Worm (Caenorhabditis elegans): ENCODE results near the gene F09B12.5.

The F09B12.5 gene

ce11 chrX:15083795-15084194 lies 700 bp upstream of the F09B12.5 start, which contains the start of gene H40L08.1 (continued):
- TF ChIP-seq nhr-11 (tag; optimal IDR thresholded peaks at IDR 0.05): no peak
- TF ChIP-seq madf-9 (GFP tag; conservative IDR thresholded peaks at IDR 0.05): no peak
- no peak for TF ChIP-seq Y75B8A.6 (GFP tag; IDR thresholded peaks at IDR 0.05)
- peak; percentile 36 for TF ChIP-seq aha-1 (tag)
- TF ChIP-seq lim-7 (GFP tag; IDR thresholded peaks at IDR 0.05): no peak
- TF ChIP-seq zfp-2 (tag; optimal IDR thresholded peaks at IDR 0.05): no peak
- TF ChIP-seq ztf-11 (tag; optimal IDR thresholded peaks at IDR 0.05): no peak
- TF ChIP-seq ama-1 (optimal IDR thresholded peaks at IDR 0.05): no peak
- no peak for TF ChIP-seq nhr-77 (tag; optimal IDR thresholded peaks at IDR 0.05)
- no peak for TF ChIP-seq php-3 (GFP tag; IDR thresholded peaks at IDR 0.05)
- no peak for TF ChIP-seq ces-1 (GFP tag; optimal IDR thresholded peaks at IDR 0.05)
- TF ChIP-seq gei-8 (GFP tag; optimal IDR thresholded peaks at IDR 0.05): no peak
- no peak for TF ChIP-seq hif-1 (tag; optimal IDR thresholded peaks at IDR 0.05)
- no peak for TF ChIP-seq nhr-111 (GFP tag; optimal IDR thresholded peaks at IDR 0.05)
- TF ChIP-seq rbr-2 (tag; optimal IDR thresholded peaks at IDR 0.05): peak; percentile 3
- TF ChIP-seq daf-8 (GFP tag; IDR thresholded peaks at IDR 0.05): no peak
- no peak for TF ChIP-seq ceh-82 (tag; optimal IDR thresholded peaks at IDR 0.05)
- TF ChIP-seq unc-130 (GFP tag; optimal IDR thresholded peaks at IDR 0.05): no peak
- no peak for TF ChIP-seq zip-2 (tag; optimal IDR thresholded peaks at IDR 0.05)
- no peak for TF ChIP-seq ZK546.5 (tag; optimal IDR thresholded peaks at IDR 0.05)
- no peak for TF ChIP-seq unc-39 (tag; optimal IDR thresholded peaks at IDR 0.05)
- no peak for TF ChIP-seq ceh-44 (GFP tag; IDR thresholded peaks at IDR 0.05)
- TF ChIP-seq lin-39 (tag; optimal IDR thresholded peaks at IDR 0.05): no peak
- TF ChIP-seq vab-7 (GFP tag; IDR thresholded peaks at IDR 0.05): no peak
- no peak for TF ChIP-seq lin-1 (GFP tag; IDR thresholded peaks at IDR 0.05)
- TF ChIP-seq skn-1 (tag; optimal IDR thresholded peaks at IDR 0.05): no peak
- no peak for TF ChIP-seq dmd-8 (GFP tag; IDR thresholded peaks at IDR 0.05)
- no peak for TF ChIP-seq nhr-6 (tag; optimal IDR thresholded peaks at IDR 0.05)
- TF ChIP-seq nhr-42 (GFP tag; IDR thresholded peaks at IDR 0.05): no peak

ce11 chrX:15087752-15088151 lies 3.3 kb downstream of the F09B12.5 start:
- peak; percentile 38 for TF ChIP-seq dmd-6 (GFP tag; IDR thresholded peaks at IDR 0.05)
- TF ChIP-seq hlh-11 (tag; optimal IDR thresholded peaks at IDR 0.05): peak; percentile 39
- TF ChIP-seq ztf-11 (tag; optimal IDR thresholded peaks at IDR 0.05): no peak
- no peak for TF ChIP-seq dpl-1 (GFP tag; optimal IDR thresholded peaks at IDR 0.05)
- TF ChIP-seq nhr-111 (GFP tag; optimal IDR thresholded peaks at IDR 0.05): no peak
- TF ChIP-seq pqm-1 (tag; optimal IDR thresholded peaks at IDR 0.05): peak; percentile 19
- TF ChIP-seq fos-1 (tag; optimal IDR thresholded peaks at IDR 0.05): no peak
- no peak for TF ChIP-seq mes-2 (tag; optimal IDR thresholded peaks at IDR 0.05; ENCODE audit: poor library complexity, severe bottlenecking)
- peak in 1 of 2 experiments; percentile 30 for TF ChIP-seq unc-62 (GFP tag; optimal IDR thresholded peaks at IDR 0.05 in 1 of 2)
- TF ChIP-seq unc-62 (tag; optimal IDR thresholded peaks at IDR 0.05): no peak
- TF ChIP-seq ceh-62 (tag; optimal IDR thresholded peaks at IDR 0.05): no peak
- TF ChIP-seq daf-16 (GFP tag; optimal IDR thresholded peaks at IDR 0.05): no peak
- TF ChIP-seq daf-16 (tag; optimal IDR thresholded peaks at IDR 0.05): peak; percentile 0
- no peak for TF ChIP-seq attf-4 (tag; optimal IDR thresholded peaks at IDR 0.05)
- TF ChIP-seq spr-3 (GFP tag; optimal IDR thresholded peaks at IDR 0.05): no peak

ce11 chrX:15089123-15089522 lies 4.6 kb downstream of the F09B12.5 start, which contains the start of gene flr-4:
flr-4 (plus strand) TSS chrX:15089397.
- TF ChIP-seq ceh-82 (tag; optimal IDR thresholded peaks at IDR 0.05) (no peak), ceh-28 (tag; optimal IDR thresholded peaks at IDR 0.05) (no peak), zip-11 (GFP tag; IDR thresholded peaks at IDR 0.05) (no peak), lin-13 (GFP tag; optimal IDR thresholded peaks at IDR 0.05) (no peak), nhr-76 (tag; optimal IDR thresholded peaks at IDR 0.05) (no peak), F37D6.2 (tag; optimal IDR thresholded peaks at IDR 0.05) (no peak), daf-16 (GFP tag; optimal IDR thresholded peaks at IDR 0.05) (no peak), daf-16 (tag; optimal IDR thresholded peaks at IDR 0.05) (peak; percentile 33), hlh-30 (tag; optimal IDR thresholded peaks at IDR 0.05; ENCODE audit: insufficient read depth) (peak; percentile 20), nhr-28 (tag; optimal IDR thresholded peaks at IDR 0.05) (peak; percentile 54), dmd-6 (GFP tag; IDR thresholded peaks at IDR 0.05) (peak; percentile 81), ztf-7 (tag; optimal IDR thresholded peaks at IDR 0.05) (no peak), dpl-1 (GFP tag; optimal IDR thresholded peaks at IDR 0.05) (no peak), pqm-1 (tag; optimal IDR thresholded peaks at IDR 0.05) (peak; percentile 62), dve-1 (tag; optimal IDR thresholded peaks at IDR 0.05; ENCODE audit: insufficient read depth) (peak; percentile 28), nhr-10 (tag; optimal IDR thresholded peaks at IDR 0.05) (no peak), cey-2 (tag; optimal IDR thresholded peaks at IDR 0.05; ENCODE audit: borderline replicate concordance, insufficient read depth) (no peak)
